Worm (Caenorhabditis elegans) whole organism, young adult: Measurements from ENCODE around the gene aptf-1.

ENCODE experiments used
- B0019.2 ChIP-seq: fragments of 200-800 bp; sonication (Bioruptor generic); conservative IDR thresholded peaks from 2 replicates; pipeline ENCODE4 v1.3.6; 2022; ENCODE audit warnings: missing genetic modification reagents, missing genetic modification characterization, missing compliant biosample characterization
- B0035.1 ChIP-seq: sonication (generic microtip); optimal IDR thresholded peaks from 2 replicates; lab custom pipeline; 2016; ENCODE audit warnings: missing genetic modification characterization, mild to moderate bottlenecking, missing compliant biosample characterization, missing genotype, missing genetic modification reagents
- F10E7.11 ChIP-seq: sonication (generic microtip); optimal IDR thresholded peaks from 2 replicates; lab custom pipeline; 2017; ENCODE audit warnings: mild to moderate bottlenecking, missing genetic modification characterization, moderate library complexity, missing compliant biosample characterization
- F23B12.7 ChIP-seq: sonication (generic microtip); optimal IDR thresholded peaks from 2 replicates; lab custom pipeline; 2017; ENCODE audit warnings: missing genetic modification characterization, mild to moderate bottlenecking, missing compliant biosample characterization, antibody characterized with exemption, moderate library complexity; ENCODE audit not compliant: insufficient read depth
- F33H1.4 ChIP-seq: fragments of 200-800 bp; sonication (Bioruptor generic); IDR thresholded peaks from 2 replicates; pipeline ENCODE4 v1.3.6; 2022; ENCODE audit warnings: missing genetic modification reagents, missing genetic modification characterization, missing compliant biosample characterization
- T07F8.4 ChIP-seq: sonication (generic microtip); optimal IDR thresholded peaks from 2 replicates; lab custom pipeline; 2016; ENCODE audit warnings: mild to moderate bottlenecking, missing genetic modification characterization, moderate library complexity, missing compliant biosample characterization
- atf-7 ChIP-seq: sonication (generic microtip); optimal IDR thresholded peaks from 2 replicates; lab custom pipeline; 2017; ENCODE audit warnings: mild to moderate bottlenecking, missing genetic modification characterization, missing compliant biosample characterization
- attf-5 ChIP-seq: fragments of 200-800 bp; sonication (Bioruptor generic); optimal IDR thresholded peaks from 2 replicates; lab custom pipeline; 2018; ENCODE audit warnings: mild to moderate bottlenecking, missing genetic modification characterization, missing compliant biosample characterization
- cebp-1 ChIP-seq, 2 experiments: fragments of 200-800 bp in 1 of 2; sonication (Bioruptor generic) in 1 of 2; sonication (generic microtip) in 1 of 2; IDR thresholded peaks in 1 of 2; optimal IDR thresholded peaks in 1 of 2; 2 replicates each; pipeline versions ENCODE4 v1.3.6 to Lab custom; 2017 to 2022; ENCODE audit warnings: missing compliant biosample characterization in 2 of 2, missing genetic modification characterization in 2 of 2, mild to moderate bottlenecking in 1 of 2, missing genetic modification reagents in 1 of 2, moderate library complexity in 1 of 2
- die-1 ChIP-seq: sonication (generic microtip); optimal IDR thresholded peaks from 2 replicates; lab custom pipeline; 2016; ENCODE audit warnings: missing genotype, mild to moderate bottlenecking, missing genetic modification characterization, missing compliant biosample characterization
- dox-1 ChIP-seq: fragments of 200-800 bp; sonication (Bioruptor generic); IDR thresholded peaks from 2 replicates; pipeline ENCODE4 v1.3.6; 2022; ENCODE audit warnings: missing genetic modification reagents, missing genetic modification characterization, missing compliant biosample characterization
- dpff-1 ChIP-seq: sonication (generic microtip); optimal IDR thresholded peaks from 2 replicates; lab custom pipeline; 2017; ENCODE audit warnings: mild to moderate bottlenecking, missing genetic modification characterization, missing compliant biosample characterization
- egl-44 ChIP-seq: fragments of 200-800 bp; sonication (Bioruptor generic); IDR thresholded peaks from 2 replicates; pipeline ENCODE4 v1.3.6; 2022; ENCODE audit warnings: missing genetic modification reagents, missing genetic modification characterization, missing compliant biosample characterization
- egrh-3 ChIP-seq: fragments of 200-800 bp; sonication (Bioruptor generic); IDR thresholded peaks from 2 replicates; pipeline ENCODE4 v1.3.6; 2022; ENCODE audit warnings: missing genetic modification reagents, missing genetic modification characterization, missing compliant biosample characterization
- ets-4 ChIP-seq: fragments of 200-800 bp; sonication (Bioruptor generic); optimal IDR thresholded peaks from 2 replicates; lab custom pipeline; 2018; ENCODE audit warnings: mild to moderate bottlenecking, missing genetic modification characterization, missing compliant biosample characterization
- hmg-20 ChIP-seq: fragments of 200-800 bp; sonication (Bioruptor generic); IDR thresholded peaks from 2 replicates; pipeline ENCODE4 v1.3.6; 2022; ENCODE audit warnings: missing genetic modification reagents, missing genetic modification characterization, missing compliant biosample characterization
- let-607 ChIP-seq, 2 experiments: fragments of 200-800 bp in 1 of 2; sonication (Bioruptor generic) in 1 of 2; sonication (generic microtip) in 1 of 2; optimal IDR thresholded peaks; 2 replicates each; lab custom pipeline; 2016 to 2018; ENCODE audit warnings: mild to moderate bottlenecking in 2 of 2, missing compliant biosample characterization in 2 of 2, missing genetic modification characterization in 2 of 2, moderate library complexity in 2 of 2, missing genotype in 1 of 2
- lin-40 ChIP-seq: sonication (generic microtip); optimal IDR thresholded peaks from 2 replicates; lab custom pipeline; 2016; ENCODE audit warnings: missing genetic modification characterization, mild to moderate bottlenecking, missing compliant biosample characterization, missing genotype, missing genetic modification reagents
- lin-54 ChIP-seq: fragments of 200-800 bp; sonication (Bioruptor generic); optimal IDR thresholded peaks from 2 replicates; lab custom pipeline; 2018; ENCODE audit warnings: mild to moderate bottlenecking, missing genetic modification characterization, missing compliant biosample characterization
- madf-10 ChIP-seq: sonication (generic microtip); optimal IDR thresholded peaks from 2 replicates; lab custom pipeline; 2016; ENCODE audit warnings: mild to moderate bottlenecking, missing genetic modification characterization, missing compliant biosample characterization
- madf-6 ChIP-seq: fragments of 200-800 bp; sonication (Bioruptor generic); IDR thresholded peaks from 2 replicates; pipeline ENCODE4 v1.3.6; 2022; ENCODE audit warnings: missing genetic modification reagents, missing genetic modification characterization, missing compliant biosample characterization
- nhr-179 ChIP-seq: sonication (generic microtip); optimal IDR thresholded peaks from 2 replicates; lab custom pipeline; 2016; ENCODE audit warnings: mild to moderate bottlenecking, missing genetic modification characterization, missing compliant biosample characterization
- nhr-80 ChIP-seq: sonication (generic microtip); optimal IDR thresholded peaks from 2 replicates; lab custom pipeline; 2016; ENCODE audit warnings: missing genetic modification characterization, missing compliant biosample characterization
- rpc-1 ChIP-seq, 2 experiments: fragments of 150-350 bp in 1 of 2; sonication (generic microtip) in 1 of 2; optimal IDR thresholded peaks; 2 replicates each; lab custom pipeline; 2014 to 2018; ENCODE audit warnings: missing biosample characterization in 1 of 2, missing genetic modification characterization in 1 of 2, missing genetic modification reagents in 1 of 2, missing genotype in 1 of 2
- snpc-4 ChIP-seq, 5 experiments: fragments of 150-350 bp in 1 of 5; sonication (generic microtip) in 4 of 5; optimal IDR thresholded peaks; 2 replicates each; lab custom pipeline; 2014 to 2018; ENCODE audit warnings: missing genetic modification characterization in 5 of 5, missing biosample characterization in 3 of 5, antibody characterized with exemption in 2 of 5, mild to moderate bottlenecking in 2 of 5, missing compliant biosample characterization in 2 of 5, missing genotype in 2 of 5, moderate library complexity in 2 of 5, missing genetic modification reagents in 1 of 5
- unc-130 ChIP-seq: sonication (generic microtip); optimal IDR thresholded peaks from 2 replicates; lab custom pipeline; 2016; ENCODE audit warnings: missing genetic modification reagents, missing genetic modification characterization, missing compliant biosample characterization
- unc-62 ChIP-seq: fragments of 150-350 bp; optimal IDR thresholded peaks from 2 replicates; lab custom pipeline; 2014; ENCODE audit warnings: missing biosample characterization, missing genetic modification reagents, missing genetic modification characterization
- zfh-2 ChIP-seq: fragments of 200-800 bp; sonication (Bioruptor generic); conservative IDR thresholded peaks from 2 replicates; pipeline ENCODE4 v1.3.6; 2022; ENCODE audit warnings: missing genetic modification reagents, missing genetic modification characterization, missing compliant biosample characterization
- zim-3 ChIP-seq: sonication (generic microtip); optimal IDR thresholded peaks from 2 replicates; lab custom pipeline; 2017; ENCODE audit warnings: mild to moderate bottlenecking, missing genetic modification characterization, moderate library complexity, missing compliant biosample characterization
- ztf-26 ChIP-seq: sonication (generic microtip); optimal IDR thresholded peaks from 2 replicates; lab custom pipeline; 2017; ENCODE audit warnings: missing genetic modification characterization, missing compliant biosample characterization
- ztf-6 ChIP-seq: fragments of 200-800 bp; sonication (Bioruptor generic); IDR thresholded peaks from 2 replicates; pipeline ENCODE4 v1.3.6; 2022; ENCODE audit warnings: missing genetic modification reagents, missing genetic modification characterization, missing compliant biosample characterization

The aptf-1 gene

DNA sequence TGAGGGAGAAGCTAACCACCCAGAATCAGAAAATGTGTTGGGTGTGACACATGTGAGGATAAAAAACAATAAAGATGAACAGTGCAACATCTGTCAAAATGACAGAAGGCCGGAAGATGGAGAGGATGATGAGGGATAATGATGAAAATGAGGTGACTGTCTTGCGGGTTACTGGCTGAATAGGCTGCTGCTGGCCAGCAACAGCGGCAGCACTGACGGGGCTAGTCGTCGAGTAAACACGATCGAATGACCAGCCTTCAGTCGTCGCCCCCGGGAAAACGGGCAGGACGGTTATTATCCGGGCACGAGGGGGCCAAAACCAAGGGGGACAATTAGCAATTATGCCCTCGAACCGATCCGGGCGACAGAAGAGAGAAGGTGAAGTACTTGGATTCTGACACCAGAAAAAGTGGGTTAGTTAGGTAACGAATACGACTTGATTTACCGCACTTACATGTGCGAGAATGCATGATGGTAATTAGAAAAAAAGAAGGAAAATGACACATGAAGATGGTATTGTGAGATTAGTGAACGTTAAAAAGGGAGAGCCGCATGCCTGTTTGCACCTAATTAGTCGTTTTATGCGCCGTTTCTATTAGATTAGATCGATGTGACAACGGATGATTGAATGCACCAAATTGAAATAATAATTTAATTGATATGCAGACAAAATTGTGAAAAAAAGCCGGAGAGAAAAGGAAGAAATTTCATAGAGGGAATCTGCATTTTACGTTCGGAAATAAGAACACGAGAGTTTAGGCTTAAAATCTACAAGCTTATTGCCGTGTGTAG lies 42.9 kb upstream of the aptf-1 start:
- TF ChIP-seq B0019.2 (GFP tag; lab: Robert Waterston, UW), result no peak
- TF ChIP-seq madf-6 (GFP tag; lab: Robert Waterston, UW), result no peak
- TF ChIP-seq hmg-20, result no peak
- TF ChIP-seq madf-10 (tag; lab: Kevin White, UChicago), result no peak
- no peak for TF ChIP-seq lin-54 (GFP tag; lab: Kevin White, UChicago)
- TF ChIP-seq egrh-3 (GFP tag; lab: Robert Waterston, UW), result 0 out of 2 replicates have a peak, but pooled peaks have one; percentile 11
- TF ChIP-seq F23B12.7, result no peak
- TF ChIP-seq F10E7.11 (tag; lab: Kevin White, UChicago), result no peak
- TF ChIP-seq B0035.1 (tag; lab: Kevin White, UChicago), result no peak
- TF ChIP-seq unc-130, result no peak
- no peak for TF ChIP-seq attf-5 (GFP tag; lab: Kevin White, UChicago)
- TF ChIP-seq zfh-2 (GFP tag; lab: Robert Waterston, UW), result peak; percentile 72

DNA sequence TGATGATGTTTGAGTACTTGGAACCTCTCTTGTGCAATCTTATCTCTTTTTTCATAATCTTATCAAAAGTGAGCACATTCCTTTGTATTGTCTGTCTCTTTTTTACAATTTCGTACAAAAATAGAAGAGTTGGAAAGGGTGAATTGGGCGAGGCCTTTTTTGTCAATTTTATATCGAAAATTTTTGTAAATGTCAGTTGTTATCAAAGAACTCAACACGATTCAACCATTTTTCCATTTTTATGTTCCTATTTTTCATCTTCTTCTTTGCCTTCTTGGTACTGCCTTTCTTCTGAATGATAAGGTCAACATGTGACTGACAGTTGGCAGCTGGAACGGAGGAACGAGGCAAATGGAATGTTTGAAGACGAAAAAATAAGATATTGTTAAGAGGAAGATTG lies 41.0 kb upstream of the aptf-1 start:
- TF ChIP-seq atf-7 (tag; lab: Kevin White, UChicago), result no peak
- TF ChIP-seq ets-4, result peak; percentile 53
- peak; percentile 26; the same call in 1 of the 2 replicates for TF ChIP-seq egl-44
- TF ChIP-seq lin-54 (GFP tag; lab: Kevin White, UChicago), result no peak
- no peak for TF ChIP-seq cebp-1 (GFP tag; IDR thresholded peaks at IDR 0.05; lab: Robert Waterston, UW)
- TF ChIP-seq cebp-1 (tag; optimal IDR thresholded peaks at IDR 0.05; lab: Kevin White, UChicago), result peak; percentile 16
- peak; percentile 57 for TF ChIP-seq F23B12.7
- TF ChIP-seq lin-40 (tag; lab: Kevin White, UChicago), result peak; percentile 12
- no peak for TF ChIP-seq ztf-26 (tag; lab: Kevin White, UChicago)
- TF ChIP-seq dox-1, result peak; percentile 31; the same call in 1 of the 2 replicates
- peak; percentile 33 for TF ChIP-seq unc-62 (GFP tag; lab: Kevin White, UChicago)
- peak; percentile 90 for TF ChIP-seq nhr-80
- TF ChIP-seq let-607 (tag; optimal IDR thresholded peaks at IDR 0.05; lab: Kevin White, UChicago), result peak in 1 of 2 experiments; percentile 24
- TF ChIP-seq, all 124 proteins: peak for 9

DNA sequence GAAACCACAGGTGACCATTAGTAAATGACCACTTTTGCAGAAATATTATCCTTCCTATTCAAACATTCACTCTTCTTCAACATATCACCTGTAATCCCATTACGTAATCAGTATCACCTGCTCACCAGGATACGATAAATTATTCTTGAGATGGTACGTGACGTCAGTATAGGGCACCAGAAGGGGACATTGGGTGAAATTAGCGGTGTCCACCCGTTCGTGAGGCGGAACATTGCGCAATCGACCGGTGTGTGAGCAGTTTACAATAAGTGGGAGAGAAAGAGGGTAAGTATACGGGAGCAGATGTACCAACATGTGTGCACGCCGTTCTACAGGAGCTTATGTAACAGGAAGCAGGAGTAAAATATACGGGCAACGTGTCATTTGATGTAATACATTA lies 36.8 kb upstream of the aptf-1 start:
- no peak for TF ChIP-seq F10E7.11 (tag; lab: Kevin White, UChicago)
- no peak for TF ChIP-seq nhr-179 (tag; lab: Kevin White, UChicago)
- TF ChIP-seq rpc-1 (optimal IDR thresholded peaks at IDR 0.05; lab: Kevin White, UChicago), result no peak
- no peak for TF ChIP-seq rpc-1 (tag; optimal IDR thresholded peaks at IDR 0.05; lab: Kevin White, UChicago)
- no peak for TF ChIP-seq snpc-4 (GFP tag; optimal IDR thresholded peaks at IDR 0.05; lab: Kevin White, UChicago)
- TF ChIP-seq snpc-4 (tag; optimal IDR thresholded peaks at IDR 0.05; lab: Kevin White, UChicago), result no peak
- TF ChIP-seq let-607 (tag; optimal IDR thresholded peaks at IDR 0.05; lab: Kevin White, UChicago), result no peak
- no peak for TF ChIP-seq F33H1.4 (GFP tag; lab: Robert Waterston, UW)
- no peak for TF ChIP-seq dpff-1
- no peak for TF ChIP-seq T07F8.4 (tag; lab: Kevin White, UChicago)
- TF ChIP-seq zim-3, result no peak
- TF ChIP-seq dox-1, result no peak
- TF ChIP-seq ztf-6 (GFP tag; lab: Robert Waterston, UW), result no peak

DNA sequence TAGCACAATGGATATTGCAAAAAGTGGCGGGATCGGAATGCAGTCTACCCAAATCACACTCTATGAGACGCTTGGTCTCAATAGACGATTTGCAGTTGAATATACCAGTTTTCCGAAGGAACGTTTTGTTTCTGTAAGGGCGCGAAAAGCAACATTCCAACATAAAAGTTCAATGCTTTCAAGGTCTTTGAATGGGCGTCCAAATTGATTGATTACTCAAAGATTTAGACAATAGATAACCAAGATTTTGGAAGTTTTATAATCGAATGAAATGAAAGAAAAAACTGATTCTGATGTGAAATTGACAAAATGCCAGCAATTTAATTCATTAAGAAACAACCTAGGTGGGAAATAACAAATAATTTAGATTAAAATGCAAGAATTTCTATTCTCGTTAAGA lies 35.6 kb upstream of the aptf-1 start:
- TF ChIP-seq B0035.1 (tag; lab: Kevin White, UChicago) (no peak), die-1 (tag; lab: Kevin White, UChicago) (no peak)
